Fruit fly (Drosophila melanogaster) Kc167 (cell line): ENCODE data around the gene Trmt61.

Experiments used
- Myc ChIP-seq: fragments of >200 bp; optimal IDR thresholded peaks from 2 replicates; lab custom pipeline; 2017; ENCODE audit warnings: missing external identifiers
- Sin3A ChIP-seq: fragments of >200 bp; optimal IDR thresholded peaks from 2 replicates; lab custom pipeline; 2018; ENCODE audit warnings: missing external identifiers
- insv ChIP-seq: fragments of >200 bp; optimal IDR thresholded peaks from 3 replicates; lab custom pipeline; 2018; ENCODE audit warnings: missing external identifiers
- psq ChIP-seq: fragments of >200 bp; optimal IDR thresholded peaks from 2 replicates; lab custom pipeline; 2017; ENCODE audit warnings: missing external identifiers
- ttk ChIP-seq: sonication (Bioruptor generic); optimal IDR thresholded peaks from 2 replicates; lab custom pipeline; 2017; ENCODE audit warnings: missing external identifiers

DNA sequence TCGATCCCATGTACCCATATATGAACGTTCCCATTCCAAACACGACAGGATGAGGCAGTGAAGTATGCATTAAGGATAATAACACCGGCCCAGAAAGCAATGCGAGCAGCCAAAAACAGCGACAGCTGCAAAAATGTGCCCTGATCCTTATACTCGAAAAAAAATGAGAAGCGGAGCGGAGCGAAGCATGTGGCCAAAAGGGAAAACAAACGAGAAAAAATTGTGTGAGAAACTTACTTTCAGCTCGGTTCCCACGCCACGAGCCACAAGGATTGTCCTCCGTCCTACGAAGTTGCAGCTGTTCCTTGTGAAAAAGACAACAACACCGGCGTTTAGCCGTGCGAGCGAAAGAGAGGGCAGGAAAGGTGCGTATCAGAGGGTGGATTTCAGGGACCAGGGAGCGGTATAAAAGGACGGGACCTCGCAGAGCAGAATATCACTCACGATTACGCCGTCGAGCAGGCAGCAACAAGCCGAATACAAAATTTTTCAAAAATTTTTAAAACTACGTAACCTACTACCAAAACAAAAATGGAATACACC lies 19.4 kb upstream of the Trmt61 start:
- TF ChIP-seq psq, result no peak
- TF ChIP-seq Sin3A, result no peak
- no peak for TF ChIP-seq insv (lab: Kevin White, UChicago)
- no peak for TF ChIP-seq ttk (lab: Kevin White, UChicago)
- no peak for TF ChIP-seq Myc (lab: Kevin White, UChicago)
